Worm (Caenorhabditis elegans) whole organism, mixed stage, embryonic: ENCODE results near the gene cup-16.
A peak's percentile ranks its signal among the peaks of the same experiment; 100 is the strongest.

Source experiments
- bed-3 ChIP-seq: fragments of 200-800 bp; sonication (Bioruptor generic); optimal IDR thresholded peaks from 3 replicates; lab custom pipeline; 2018; ENCODE audit warnings: mild to moderate bottlenecking, missing genetic modification characterization, moderate library complexity, missing compliant biosample characterization
- blmp-1 ChIP-seq: fragments of 150-350 bp; optimal IDR thresholded peaks from 2 replicates; lab custom pipeline; 2014; ENCODE audit warnings: missing biosample characterization, missing genetic modification characterization
- ceh-39 ChIP-seq: fragments of 150-350 bp; optimal IDR thresholded peaks from 2 replicates; lab custom pipeline; 2014; ENCODE audit warnings: missing biosample characterization, missing genetic modification characterization
- ceh-43 ChIP-seq: fragments of 200-800 bp; sonication (Bioruptor generic); optimal IDR thresholded peaks from 2 replicates; lab custom pipeline; 2018; ENCODE audit warnings: mild to moderate bottlenecking, missing genetic modification characterization, moderate library complexity, missing compliant biosample characterization
- ceh-83 ChIP-seq: fragments of 200-800 bp; sonication (Bioruptor generic); optimal IDR thresholded peaks from 2 replicates; lab custom pipeline; 2018; ENCODE audit warnings: mild to moderate bottlenecking, missing genetic modification characterization, missing compliant biosample characterization
- ces-1 ChIP-seq: fragments of 150-350 bp; optimal IDR thresholded peaks from 2 replicates; lab custom pipeline; 2014; ENCODE audit warnings: missing biosample characterization, missing genetic modification reagents, missing genetic modification characterization
- cnd-1 ChIP-seq: fragments of 200-800 bp; sonication (Bioruptor generic); optimal IDR thresholded peaks from 2 replicates; lab custom pipeline; 2018; ENCODE audit warnings: mild to moderate bottlenecking, missing genetic modification characterization, missing compliant biosample characterization
- drap-1 ChIP-seq: fragments of 200-800 bp; sonication (Bioruptor generic); optimal IDR thresholded peaks from 3 replicates; lab custom pipeline; 2018; ENCODE audit warnings: mild to moderate bottlenecking, missing genetic modification characterization, missing compliant biosample characterization
- elt-1 ChIP-seq: sonication (generic microtip); optimal IDR thresholded peaks from 2 replicates; lab custom pipeline; 2017; ENCODE audit warnings: missing genetic modification characterization, mild to moderate bottlenecking, missing compliant biosample characterization, antibody characterized with exemption, moderate library complexity, borderline replicate concordance; ENCODE audit not compliant: insufficient read depth
- elt-3 ChIP-seq: fragments of 150-350 bp; optimal IDR thresholded peaks from 2 replicates; lab custom pipeline; 2014; ENCODE audit warnings: missing biosample characterization, missing genetic modification characterization
- flh-1 ChIP-seq: fragments of 200-800 bp; sonication (Bioruptor generic); optimal IDR thresholded peaks from 2 replicates; lab custom pipeline; 2018; ENCODE audit warnings: mild to moderate bottlenecking, missing genetic modification characterization, moderate library complexity, missing compliant biosample characterization
- ham-2 ChIP-seq: fragments of 200-800 bp; sonication (Bioruptor generic); optimal IDR thresholded peaks from 2 replicates; lab custom pipeline; 2018; ENCODE audit warnings: mild to moderate bottlenecking, missing genetic modification characterization, missing compliant biosample characterization
- hlh-1 ChIP-seq: fragments of 150-350 bp; optimal IDR thresholded peaks from 2 replicates; lab custom pipeline; 2014; ENCODE audit warnings: missing biosample characterization, missing genetic modification reagents, missing genetic modification characterization
- lin-32 ChIP-seq: fragments of 200-800 bp; sonication (Bioruptor generic); optimal IDR thresholded peaks from 2 replicates; lab custom pipeline; 2018; ENCODE audit warnings: mild to moderate bottlenecking, missing genetic modification characterization, missing compliant biosample characterization
- lsy-2 ChIP-seq: fragments of 150-350 bp; optimal IDR thresholded peaks from 2 replicates; lab custom pipeline; 2014; ENCODE audit warnings: missing biosample characterization, missing genetic modification characterization
- mab-5 ChIP-seq: fragments of 150-350 bp; optimal IDR thresholded peaks from 2 replicates; lab custom pipeline; 2014; ENCODE audit warnings: missing biosample characterization, missing genetic modification characterization
- mls-2 ChIP-seq: sonication (generic microtip); optimal IDR thresholded peaks from 2 replicates; lab custom pipeline; 2016; ENCODE audit warnings: mild to moderate bottlenecking, missing genetic modification characterization, moderate library complexity, missing compliant biosample characterization
- nhr-12 ChIP-seq: fragments of 150-350 bp; optimal IDR thresholded peaks from 2 replicates; lab custom pipeline; 2014; ENCODE audit warnings: missing biosample characterization, missing genetic modification characterization
- nhr-2 ChIP-seq: fragments of 150-350 bp; optimal IDR thresholded peaks from 2 replicates; lab custom pipeline; 2014; ENCODE audit warnings: missing biosample characterization, missing genetic modification characterization
- nhr-237 ChIP-seq: fragments of 150-350 bp; optimal IDR thresholded peaks from 2 replicates; lab custom pipeline; 2014; ENCODE audit warnings: missing biosample characterization, missing genetic modification characterization
- nhr-76 ChIP-seq: sonication (generic microtip); optimal IDR thresholded peaks from 2 replicates; lab custom pipeline; 2017; ENCODE audit warnings: missing biosample characterization, missing genetic modification characterization
- pha-4 ChIP-seq: fragments of 150-350 bp; optimal IDR thresholded peaks from 2 replicates; lab custom pipeline; 2018; ENCODE audit warnings: missing biosample characterization, missing genetic modification reagents, missing genetic modification characterization
- snpc-4 ChIP-seq: fragments of 150-350 bp; optimal IDR thresholded peaks from 2 replicates; lab custom pipeline; 2014; ENCODE audit warnings: missing biosample characterization, missing genetic modification characterization
- sptf-1 ChIP-seq: sonication (generic microtip); optimal IDR thresholded peaks from 2 replicates; lab custom pipeline; 2017; ENCODE audit warnings: mild to moderate bottlenecking, missing genetic modification characterization, moderate library complexity, missing compliant biosample characterization
- unc-39 ChIP-seq: fragments of 150-350 bp; optimal IDR thresholded peaks from 2 replicates; lab custom pipeline; 2014; ENCODE audit warnings: missing biosample characterization, missing genetic modification characterization
- unc-62 ChIP-seq: fragments of 150-350 bp; optimal IDR thresholded peaks from 2 replicates; lab custom pipeline; 2014; ENCODE audit warnings: missing biosample characterization, missing genetic modification reagents, missing genetic modification characterization
- zip-8 ChIP-seq: fragments of 150-350 bp; optimal IDR thresholded peaks from 2 replicates; lab custom pipeline; 2014; ENCODE audit warnings: missing biosample characterization, missing genetic modification characterization
- ztf-11 ChIP-seq: fragments of 150-350 bp; optimal IDR thresholded peaks from 2 replicates; lab custom pipeline; 2014; ENCODE audit warnings: missing biosample characterization, missing genetic modification characterization

cup-16 gene

DNA sequence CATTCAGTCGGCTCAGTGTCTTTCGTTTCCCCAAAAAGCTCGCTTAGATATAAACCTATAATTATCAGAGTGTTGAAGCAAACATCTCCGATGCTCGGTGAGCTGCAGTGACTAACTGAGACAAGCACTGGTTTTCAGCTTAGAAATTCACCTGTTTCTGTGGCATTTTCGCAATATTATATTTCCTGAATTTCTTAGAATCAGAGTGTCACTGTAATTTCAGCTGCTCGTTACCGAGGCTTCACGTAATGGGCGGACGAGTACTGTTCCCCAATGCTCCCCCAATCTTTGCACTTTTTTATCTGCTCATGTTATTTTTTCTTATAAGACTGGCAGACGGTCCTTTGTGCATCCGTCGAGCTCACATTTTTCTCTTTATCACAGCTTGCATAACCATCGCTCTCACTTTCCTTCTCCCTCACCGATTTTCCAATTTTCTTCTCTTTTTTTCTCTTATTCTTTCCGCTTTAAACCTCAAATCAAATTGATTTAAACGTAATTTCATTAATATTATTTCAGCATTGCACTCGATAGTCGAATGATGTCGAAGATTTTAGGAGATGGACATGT is 15.1 kb downstream of the cup-16 start, which contains the start of gene trcs-2:
TSS of gene trcs-2 (plus strand) at position 520 of the 570 bp plus-strand sequence.
- TF ChIP-seq elt-1 (tag; lab: Kevin White, UChicago) = no peak
- TF ChIP-seq sptf-1 (tag; lab: Kevin White, UChicago) = no peak
- TF ChIP-seq flh-1 (GFP tag; lab: Kevin White, UChicago) = no peak
- TF ChIP-seq elt-3 = no peak
- no peak for TF ChIP-seq unc-39
- TF ChIP-seq lsy-2 (tag; lab: Kevin White, UChicago) = no peak

DNA sequence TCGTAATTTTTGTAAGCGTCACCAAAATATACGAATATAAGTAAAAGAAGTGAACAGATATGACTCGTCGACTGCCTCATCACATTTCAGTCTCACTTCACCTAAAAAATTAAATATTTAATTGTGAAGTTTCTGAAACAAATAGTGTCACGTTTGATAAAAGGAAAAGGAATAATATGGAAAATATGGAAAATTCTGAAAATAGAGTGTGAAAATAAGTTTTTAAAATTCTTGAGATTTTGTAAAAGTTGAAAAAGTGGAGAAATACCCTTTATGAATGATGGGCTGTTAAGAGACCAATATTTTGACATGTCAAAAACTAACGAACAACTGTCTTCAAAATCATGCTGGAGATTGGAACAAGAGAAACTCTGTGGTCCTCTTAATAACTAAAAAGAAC is 19.7 kb downstream of the cup-16 start, which contains the start of gene T01B7.9:
TSS of gene T01B7.9 (minus strand) at position 101 of the 400 bp plus-strand sequence.
- TF ChIP-seq lin-32 (GFP tag; lab: Kevin White, UChicago) (no peak), hlh-1 (no peak), lsy-2 (tag; lab: Kevin White, UChicago) (no peak), snpc-4 (tag; lab: Kevin White, UChicago) (no peak), unc-39 (no peak), ham-2 (GFP tag; lab: Kevin White, UChicago) (no peak), mls-2 (tag; lab: Kevin White, UChicago) (no peak), nhr-2 (no peak)

DNA sequence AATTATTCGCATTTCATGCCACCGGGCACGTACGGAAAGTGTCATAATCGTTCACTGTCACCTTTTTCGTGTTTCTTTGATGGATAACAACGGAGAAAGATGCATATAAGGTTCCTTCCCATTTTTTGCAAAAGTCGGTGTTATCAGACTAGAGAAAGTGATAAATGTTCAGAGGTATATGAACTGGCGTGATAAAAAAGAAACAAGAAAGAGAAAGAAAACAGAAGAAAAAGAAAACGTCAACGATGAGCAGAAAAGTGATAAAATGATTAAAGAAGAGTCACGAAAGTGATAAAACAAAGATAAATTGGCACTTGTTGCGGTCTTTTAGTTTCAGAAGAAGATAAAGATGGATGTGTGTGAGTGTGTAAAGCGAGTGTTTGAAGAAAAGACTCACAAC is 23.3 kb downstream of the cup-16 start:
- no peak for TF ChIP-seq nhr-237 (tag; lab: Kevin White, UChicago)
- TF ChIP-seq blmp-1 (tag; lab: Kevin White, UChicago) = no peak
- no peak for TF ChIP-seq drap-1
- no peak for TF ChIP-seq ceh-43
- no peak for TF ChIP-seq ceh-39 (tag; lab: Kevin White, UChicago)
- no peak for TF ChIP-seq sptf-1 (tag; lab: Kevin White, UChicago)

DNA sequence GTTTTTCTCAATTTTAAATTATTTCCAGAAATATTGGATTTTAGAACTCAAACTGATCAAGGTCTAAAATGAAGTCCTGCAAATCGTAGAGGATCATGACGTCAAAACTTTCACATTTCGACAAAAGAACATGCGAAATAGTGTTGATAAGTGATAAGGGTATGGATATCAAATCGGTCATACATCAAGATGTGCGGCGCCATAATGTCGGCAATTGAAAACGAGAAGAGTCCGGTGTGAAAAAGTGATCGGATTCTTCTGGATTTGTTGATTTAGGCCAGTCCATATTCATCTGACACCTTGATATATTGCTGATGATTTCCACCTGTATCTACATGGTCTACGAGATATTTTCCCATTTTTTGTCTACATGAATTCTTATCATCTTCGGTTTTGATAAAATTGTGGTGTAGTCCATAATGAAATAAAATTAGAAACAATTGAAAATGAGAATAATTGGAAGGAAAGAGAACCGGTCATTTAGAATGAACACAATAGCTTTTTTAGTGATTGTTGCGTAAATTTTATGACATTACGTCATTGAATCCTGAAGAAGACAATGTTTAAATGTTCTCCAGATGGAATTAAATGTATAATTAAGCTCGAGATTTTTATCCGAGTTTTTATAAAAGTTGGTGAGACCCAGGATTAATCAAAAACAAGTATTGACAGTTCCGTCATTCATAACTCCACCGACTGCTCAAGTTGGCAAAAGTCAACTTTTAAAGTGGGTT is 24.2 kb downstream of the cup-16 start:
- TF ChIP-seq mab-5 = no peak
- TF ChIP-seq nhr-12 (tag; lab: Kevin White, UChicago) = no peak
- TF ChIP-seq ceh-83 = no peak
- TF ChIP-seq zip-8 (tag; lab: Kevin White, UChicago) = peak; percentile 83
- TF ChIP-seq cnd-1 (tag; lab: Kevin White, UChicago) = no peak
- no peak for TF ChIP-seq flh-1 (GFP tag; lab: Kevin White, UChicago)
- TF ChIP-seq ceh-39 (tag; lab: Kevin White, UChicago) = no peak
- TF ChIP-seq ztf-11 = no peak
- TF ChIP-seq ces-1 (GFP tag; lab: Kevin White, UChicago) = no peak
- TF ChIP-seq drap-1 = no peak
- TF ChIP-seq nhr-76 (tag; lab: Kevin White, UChicago) = no peak
- TF ChIP-seq bed-3 (GFP tag; lab: Kevin White, UChicago) = no peak
- TF ChIP-seq pha-4 = peak; percentile 86
- no peak for TF ChIP-seq blmp-1 (tag; lab: Kevin White, UChicago)
- no peak for TF ChIP-seq elt-1 (tag; lab: Kevin White, UChicago)
- TF ChIP-seq ceh-43 = no peak
- no peak for TF ChIP-seq nhr-2

DNA sequence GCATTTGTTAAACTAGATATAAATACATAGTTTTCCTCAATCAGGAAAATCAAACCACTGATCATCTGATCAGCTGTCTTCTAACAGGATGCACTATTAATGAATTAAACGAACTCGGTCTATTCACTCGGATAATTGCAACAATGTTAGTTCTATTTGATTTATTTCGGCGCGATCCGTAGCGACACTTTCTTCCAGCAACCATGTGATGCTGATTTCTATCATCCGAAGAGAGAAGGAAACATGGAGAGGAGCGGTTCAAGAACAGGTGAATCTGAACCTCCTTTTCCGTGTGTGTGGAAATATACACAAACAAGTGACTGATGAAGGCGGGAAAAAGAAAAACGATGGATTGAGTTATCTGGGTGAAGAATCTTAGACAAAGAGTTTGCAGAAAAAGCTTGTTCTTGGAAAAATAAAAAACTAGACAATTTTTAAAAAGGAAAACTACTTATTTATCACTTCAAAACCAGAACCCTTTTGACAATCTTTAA is 24.8 kb downstream of the cup-16 start:
- TF ChIP-seq mls-2 (tag; lab: Kevin White, UChicago) (no peak), elt-1 (tag; lab: Kevin White, UChicago) (no peak), lsy-2 (tag; lab: Kevin White, UChicago) (no peak), pha-4 (peak; percentile 96)

DNA sequence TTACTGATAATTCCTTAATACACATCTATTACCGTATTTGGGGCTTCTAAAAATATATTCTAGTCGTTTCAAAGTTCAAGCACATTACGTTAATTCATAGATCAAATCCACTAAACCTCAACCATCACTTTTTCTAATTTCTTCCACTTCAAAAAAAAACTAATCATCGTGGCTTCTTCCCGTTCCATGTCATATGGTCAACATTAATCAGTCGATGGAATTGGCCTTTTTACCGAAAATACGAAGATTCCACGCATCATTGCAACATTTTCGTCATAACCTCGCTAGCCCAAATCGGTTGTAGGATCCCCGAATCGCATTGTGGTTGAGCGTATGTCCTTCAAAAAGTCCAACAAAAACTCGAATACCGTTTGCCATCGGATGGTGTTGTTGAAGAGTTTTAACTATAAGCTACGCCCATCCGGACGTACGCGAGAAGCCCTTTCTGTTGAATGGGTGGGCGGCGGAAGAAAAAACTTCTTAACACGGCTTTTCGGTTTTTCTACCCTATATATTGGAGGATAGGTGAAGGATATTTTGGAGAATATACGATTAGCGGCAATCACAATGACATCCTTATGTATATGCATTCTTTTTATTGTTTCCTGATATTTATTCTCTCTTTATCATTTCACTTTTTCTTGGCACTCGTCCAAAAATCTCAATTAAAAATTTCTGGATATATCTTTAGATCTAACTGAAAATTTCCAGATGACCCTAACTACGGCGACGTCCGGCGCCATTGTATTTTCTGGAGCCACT is 25.6 kb downstream of the cup-16 start, which contains the start of gene rol-6:
TSS of gene rol-6 (plus strand) at position 712 of the 762 bp plus-strand sequence.
- TF ChIP-seq ceh-39 (tag; lab: Kevin White, UChicago) (no peak), pha-4 (peak; percentile 96), unc-62 (GFP tag; lab: Kevin White, UChicago) (no peak), ztf-11 (no peak)
- TF ChIP-seq, all 35 proteins: peak for 1
